Fruit fly (Drosophila melanogaster) whole organism, prepupa: ENCODE results near the gene Dph1.

Experiments
- Blimp-1 ChIP-seq: fragments of 200-800 bp; sonication (Bioruptor generic); optimal IDR thresholded peaks from 3 replicates; lab custom pipeline; 2017; ENCODE audit warnings: missing biosample characterization, missing genetic modification characterization, mild to moderate bottlenecking, moderate library complexity, missing genetic modification reagents
- CG10631 ChIP-seq: fragments of 200-800 bp; sonication (Bioruptor generic); optimal IDR thresholded peaks from 2 replicates; lab custom pipeline; 2016; ENCODE audit warnings: missing biosample characterization, missing genetic modification characterization
- CG11294 ChIP-seq: fragments of 200-800 bp; sonication (Bioruptor generic); IDR thresholded peaks from 2 replicates; pipeline ENCODE4 v1.3.6; 2022; ENCODE audit warnings: missing biosample characterization, missing genetic modification characterization
- CG11762 ChIP-seq: fragments of 200-800 bp; sonication (Bioruptor generic); optimal IDR thresholded peaks from 3 replicates; lab custom pipeline; 2016; ENCODE audit warnings: missing biosample characterization, missing genetic modification characterization; ENCODE audit not compliant: insufficient read depth
- CG11902 ChIP-seq: fragments of 200-800 bp; sonication (Bioruptor generic); optimal IDR thresholded peaks from 3 replicates; lab custom pipeline; 2016; ENCODE audit warnings: missing biosample characterization, missing genetic modification characterization
- CG15336 ChIP-seq: fragments of 200-800 bp; sonication (Bioruptor generic); IDR thresholded peaks from 2 replicates; pipeline ENCODE4 v1.3.6; 2022; ENCODE audit warnings: missing biosample characterization, missing genetic modification characterization
- CG1621 ChIP-seq: fragments of 200-800 bp; sonication (Bioruptor generic); optimal IDR thresholded peaks from 3 replicates; lab custom pipeline; 2018; ENCODE audit warnings: missing biosample characterization, mild to moderate bottlenecking, missing genetic modification characterization
- CG16779 ChIP-seq: fragments of 200-800 bp; sonication (Bioruptor generic); optimal IDR thresholded peaks from 3 replicates; lab custom pipeline; 2017; ENCODE audit warnings: missing biosample characterization, mild to moderate bottlenecking, missing genetic modification characterization
- CG3032 ChIP-seq: fragments of 200-800 bp; optimal IDR thresholded peaks from 2 replicates; lab custom pipeline; 2019; ENCODE audit warnings: missing biosample characterization, mild to moderate bottlenecking, missing genetic modification characterization, moderate library complexity
- CG4318 ChIP-seq: fragments of 200-800 bp; sonication (Bioruptor generic); optimal IDR thresholded peaks from 3 replicates; lab custom pipeline; 2017; ENCODE audit warnings: missing biosample characterization, mild to moderate bottlenecking, missing genetic modification characterization
- CG6163 ChIP-seq: fragments of 200-800 bp; sonication (Bioruptor generic); IDR thresholded peaks from 3 replicates; pipeline ENCODE4 v1.3.6; 2022; ENCODE audit warnings: missing biosample characterization, missing genetic modification characterization
- CG6276 ChIP-seq: fragments of 200-800 bp; sonication (Bioruptor generic); optimal IDR thresholded peaks from 2 replicates; lab custom pipeline; 2017; ENCODE audit warnings: missing biosample characterization, mild to moderate bottlenecking, missing genetic modification characterization
- CG6792 ChIP-seq: fragments of 200-800 bp; sonication (Bioruptor generic); optimal IDR thresholded peaks from 3 replicates; lab custom pipeline; 2016; ENCODE audit warnings: missing biosample characterization, missing genetic modification characterization
- CG6808 ChIP-seq: fragments of 200-800 bp; sonication (Bioruptor generic); optimal IDR thresholded peaks from 3 replicates; lab custom pipeline; 2017; ENCODE audit warnings: missing biosample characterization, missing genetic modification characterization, mild to moderate bottlenecking, moderate library complexity, missing genetic modification reagents
- CG6854 ChIP-seq: fragments of 200-800 bp; sonication (Bioruptor generic); optimal IDR thresholded peaks from 2 replicates; lab custom pipeline; 2017; ENCODE audit warnings: missing biosample characterization, mild to moderate bottlenecking, missing genetic modification characterization
- CG8319 ChIP-seq: fragments of 200-800 bp; sonication (Bioruptor generic); optimal IDR thresholded peaks from 3 replicates; lab custom pipeline; 2016; ENCODE audit warnings: missing biosample characterization, missing genetic modification characterization
- CG9139 ChIP-seq: fragments of 200-800 bp; sonication (Bioruptor generic); optimal IDR thresholded peaks from 3 replicates; lab custom pipeline; 2017; ENCODE audit warnings: missing biosample characterization, mild to moderate bottlenecking, missing genetic modification characterization
- Eip75B ChIP-seq: fragments of 200-800 bp; sonication (Bioruptor generic); optimal IDR thresholded peaks from 3 replicates; lab custom pipeline; 2016; ENCODE audit warnings: missing biosample characterization, missing genetic modification characterization
- Eip78C ChIP-seq: fragments of 200-800 bp; sonication (Bioruptor generic); peaks from one replicate; lab custom pipeline; 2016; ENCODE audit warnings: missing biosample characterization, missing genetic modification characterization
- Eip93F ChIP-seq: fragments of 200-800 bp; sonication (Bioruptor generic); optimal IDR thresholded peaks from 2 replicates; lab custom pipeline; 2016; ENCODE audit warnings: missing biosample characterization, mild to moderate bottlenecking, missing genetic modification characterization
- Hr38 ChIP-seq: sonication (Bioruptor generic); optimal IDR thresholded peaks from 2 replicates; lab custom pipeline; 2016; ENCODE audit warnings: missing biosample characterization, missing genetic modification characterization
- Hr4 ChIP-seq: fragments of 200-800 bp; sonication (Bioruptor generic); optimal IDR thresholded peaks from 3 replicates; lab custom pipeline; 2016; ENCODE audit warnings: missing biosample characterization, missing genetic modification characterization
- Lpt ChIP-seq: fragments of 200-800 bp; sonication (Bioruptor generic); optimal IDR thresholded peaks from 3 replicates; lab custom pipeline; 2016; ENCODE audit warnings: missing biosample characterization, missing genetic modification characterization
- OdsH ChIP-seq: fragments of 200-800 bp; sonication (Bioruptor generic); optimal IDR thresholded peaks from 3 replicates; lab custom pipeline; 2016; ENCODE audit warnings: missing biosample characterization, missing genetic modification characterization
- Smox ChIP-seq: fragments of 200-800 bp; sonication (Bioruptor generic); optimal IDR thresholded peaks from 3 replicates; lab custom pipeline; 2016; ENCODE audit warnings: missing biosample characterization, missing genetic modification characterization
- Sox102F ChIP-seq: fragments of 200-800 bp; sonication (Bioruptor generic); optimal IDR thresholded peaks from 2 replicates; lab custom pipeline; 2016; ENCODE audit warnings: missing biosample characterization, mild to moderate bottlenecking, missing genetic modification characterization
- Sox14 ChIP-seq: fragments of 200-800 bp; sonication (Bioruptor generic); optimal IDR thresholded peaks from 3 replicates; lab custom pipeline; 2016; ENCODE audit warnings: missing biosample characterization, missing genetic modification characterization
- Sox15 ChIP-seq: fragments of 200-800 bp; sonication (Bioruptor generic); optimal IDR thresholded peaks from 3 replicates; lab custom pipeline; 2016; ENCODE audit warnings: missing biosample characterization, missing genetic modification characterization
- acj6 ChIP-seq: fragments of 200-800 bp; sonication (Bioruptor generic); optimal IDR thresholded peaks from 3 replicates; lab custom pipeline; 2016; ENCODE audit warnings: missing biosample characterization, missing genetic modification characterization
- cyc ChIP-seq: fragments of 200-800 bp; sonication (Bioruptor generic); optimal IDR thresholded peaks from 3 replicates; lab custom pipeline; 2016; ENCODE audit warnings: missing biosample characterization, missing genetic modification characterization
- dac ChIP-seq: fragments of 200-800 bp; sonication (Bioruptor generic); optimal IDR thresholded peaks from 2 replicates; lab custom pipeline; 2017; ENCODE audit warnings: missing biosample characterization, mild to moderate bottlenecking, missing genetic modification characterization
- dsx ChIP-seq: fragments of 200-800 bp; optimal IDR thresholded peaks from 3 replicates; lab custom pipeline; 2019; ENCODE audit warnings: missing biosample characterization, mild to moderate bottlenecking, missing genetic modification characterization, moderate library complexity; ENCODE audit not compliant: poor library complexity, severe bottlenecking
- eg ChIP-seq: fragments of 200-800 bp; sonication (Bioruptor generic); IDR thresholded peaks from 3 replicates; pipeline ENCODE4 v1.3.6; 2022; ENCODE audit warnings: missing biosample characterization, missing genetic modification characterization
- fkh ChIP-seq: fragments of 200-800 bp; sonication (Bioruptor generic); optimal IDR thresholded peaks from 3 replicates; lab custom pipeline; 2017; ENCODE audit warnings: missing biosample characterization, mild to moderate bottlenecking, missing genetic modification characterization, moderate library complexity
- lz ChIP-seq: fragments of 200-800 bp; sonication (Bioruptor generic); optimal IDR thresholded peaks from 3 replicates; lab custom pipeline; 2016; ENCODE audit warnings: missing biosample characterization, missing genetic modification characterization
- net ChIP-seq: fragments of 200-800 bp; sonication (Bioruptor generic); optimal IDR thresholded peaks from 3 replicates; lab custom pipeline; 2016; ENCODE audit warnings: missing biosample characterization, missing genetic modification characterization
- pdm3 ChIP-seq: fragments of 200-800 bp; sonication (Bioruptor generic); optimal IDR thresholded peaks from 3 replicates; lab custom pipeline; 2016; ENCODE audit warnings: missing biosample characterization, missing genetic modification characterization
- spab ChIP-seq: fragments of 200-800 bp; sonication (Bioruptor generic); optimal IDR thresholded peaks from 2 replicates; lab custom pipeline; 2017; ENCODE audit warnings: missing biosample characterization, mild to moderate bottlenecking, missing genetic modification characterization, missing genetic modification reagents
- svp ChIP-seq: fragments of 200-800 bp; sonication (Bioruptor generic); peaks from one replicate; lab custom pipeline; 2016; ENCODE audit warnings: missing biosample characterization, missing genetic modification characterization
- topi ChIP-seq: fragments of 200-800 bp; sonication (Bioruptor generic); optimal IDR thresholded peaks from 3 replicates; lab custom pipeline; 2016; ENCODE audit warnings: missing biosample characterization, missing genetic modification characterization

Gene Dph1

dm6 chr3L:11701649-11702048 lies 4.9 kb upstream of the Dph1 start (continued):
- TF ChIP-seq CG3032 (no peak), CG6276 (GFP tag; lab: Kevin White, UChicago) (peak; percentile 70), net (GFP tag; lab: Kevin White, UChicago) (no peak)
- TF ChIP-seq, all 60 proteins: peak for 9

dm6 chr3L:11699163-11699562 lies 2.4 kb upstream of the Dph1 start, which contains the start of gene Dnai2:
Gene Dnai2, minus strand, starts transcription at chr3L:11699263.
- TF ChIP-seq topi (GFP tag; lab: Kevin White, UChicago): no peak
- TF ChIP-seq acj6 (GFP tag; lab: Kevin White, UChicago): no peak
- no peak for TF ChIP-seq spab (GFP tag; lab: Kevin White, UChicago)
- no peak for TF ChIP-seq net (GFP tag; lab: Kevin White, UChicago)
- TF ChIP-seq CG15336 (GFP tag; lab: Robert Waterston, UW): no peak
- TF ChIP-seq CG6276 (GFP tag; lab: Kevin White, UChicago): no peak
- TF ChIP-seq CG16779 (tag; lab: Kevin White, UChicago): no peak
- TF ChIP-seq lz (GFP tag; lab: Kevin White, UChicago): no peak

dm6 chr3L:11695827-11696226 lies 936 bp downstream of the Dph1 start:
- TF ChIP-seq CG11294 (GFP tag; lab: Robert Waterston, UW) (no peak), Eip78C (peak; percentile 19), Smox (no peak)

DNA sequence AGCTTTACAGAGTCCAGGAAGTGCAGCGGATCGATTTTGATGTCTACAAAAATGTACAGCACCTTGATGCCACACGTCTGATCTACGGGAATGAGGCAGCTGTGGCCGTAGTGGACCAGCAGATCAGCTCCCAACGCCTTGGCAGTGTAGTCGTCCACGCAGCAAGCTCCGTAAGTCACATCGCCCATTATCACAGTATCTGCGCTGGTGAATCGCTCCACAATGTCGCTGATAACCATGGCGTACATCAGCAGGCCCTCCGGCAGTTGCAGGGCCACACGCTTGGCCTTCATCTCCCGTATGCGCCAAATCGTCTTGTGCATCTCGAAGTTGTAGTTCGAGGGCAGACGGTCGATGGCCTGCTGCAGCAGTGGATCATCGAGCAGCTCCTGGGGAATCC lies 1.7 kb downstream of the Dph1 start:
- no peak for TF ChIP-seq Hr4 (GFP tag; lab: Kevin White, UChicago)
- TF ChIP-seq dac (GFP tag; lab: Kevin White, UChicago): no peak
- no peak for TF ChIP-seq topi (GFP tag; lab: Kevin White, UChicago)
- TF ChIP-seq cyc (GFP tag; lab: Kevin White, UChicago): no peak
- TF ChIP-seq pdm3 (GFP tag; lab: Kevin White, UChicago): no peak
- no peak for TF ChIP-seq CG6808 (GFP tag; lab: Kevin White, UChicago)
- no peak for TF ChIP-seq CG6854 (GFP tag; lab: Kevin White, UChicago)
- no peak for TF ChIP-seq Lpt (GFP tag; lab: Kevin White, UChicago)
- TF ChIP-seq OdsH (GFP tag; lab: Kevin White, UChicago): no peak
- TF ChIP-seq Eip75B (GFP tag; lab: Kevin White, UChicago): no peak
- TF ChIP-seq net (GFP tag; lab: Kevin White, UChicago): no peak
- TF ChIP-seq CG11762 (GFP tag; lab: Kevin White, UChicago): no peak

DNA sequence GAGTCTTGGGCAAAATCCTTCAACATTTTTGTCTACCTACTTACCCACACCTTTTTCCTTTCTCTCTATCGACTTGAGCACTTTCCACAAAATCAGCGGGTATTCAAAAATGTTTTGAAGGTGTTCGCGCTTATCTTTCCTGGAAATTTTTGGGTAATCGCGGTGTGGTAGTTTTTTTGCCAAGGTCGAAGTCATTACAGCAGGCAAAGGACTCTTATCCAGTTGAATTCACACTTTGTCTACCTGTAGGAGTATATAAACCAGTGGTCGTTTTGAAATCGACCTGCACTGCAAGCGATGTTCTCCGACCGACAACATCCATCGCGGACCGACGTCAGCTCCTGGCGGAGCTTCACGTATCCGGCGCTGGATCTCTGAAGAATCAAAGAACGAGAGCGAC lies 3.9 kb downstream of the Dph1 start:
- no peak for TF ChIP-seq CG10631 (GFP tag; lab: Kevin White, UChicago)
- no peak for TF ChIP-seq Sox102F (GFP tag; lab: Kevin White, UChicago)
- TF ChIP-seq Hr38: no peak
- no peak for TF ChIP-seq svp
- TF ChIP-seq CG1621 (tag; lab: Kevin White, UChicago): no peak
- TF ChIP-seq CG11902 (GFP tag; lab: Kevin White, UChicago): no peak
- TF ChIP-seq CG16779 (tag; lab: Kevin White, UChicago): no peak
- no peak for TF ChIP-seq cyc (GFP tag; lab: Kevin White, UChicago)
- no peak for TF ChIP-seq CG6276 (GFP tag; lab: Kevin White, UChicago)
- TF ChIP-seq CG6808 (GFP tag; lab: Kevin White, UChicago): no peak
- TF ChIP-seq, all 60 proteins: peak for 0

DNA sequence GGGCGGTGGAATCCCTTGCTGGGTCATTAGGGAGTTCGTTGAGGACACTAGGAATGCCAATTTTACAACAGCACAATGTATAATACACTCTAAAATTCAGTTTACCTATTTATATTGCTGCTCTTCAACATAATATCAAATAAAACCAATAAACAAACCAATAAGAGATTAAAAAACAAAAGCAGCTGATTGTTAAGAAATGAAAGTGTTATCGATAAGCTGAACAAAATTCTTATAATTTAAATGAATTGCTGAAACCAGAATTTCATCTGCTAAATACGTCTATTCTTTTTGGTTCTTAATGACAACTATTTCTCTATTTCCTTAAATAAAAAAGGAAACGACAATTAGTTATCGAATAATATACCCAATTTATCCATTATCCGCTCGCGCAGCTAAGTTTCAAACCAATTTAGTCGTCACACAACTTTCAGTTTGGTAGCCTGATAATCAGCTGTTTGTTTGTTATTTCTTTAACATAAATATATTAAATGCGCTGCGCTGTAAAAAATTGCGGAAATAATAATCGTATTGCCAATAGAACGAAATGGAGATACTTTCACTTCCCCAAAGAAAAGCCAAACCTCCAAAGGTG lies 5.5 kb downstream of the Dph1 start, which contains the start of the genes Pldn and CG14135:
Pldn (minus strand) TSS at position 197 of the 595 bp plus-strand sequence.
CG14135 (plus strand) TSS at position 369 of the 595 bp plus-strand sequence.
- TF ChIP-seq Blimp-1 (GFP tag; lab: Kevin White, UChicago): peak; percentile 38
- no peak for TF ChIP-seq Sox102F (GFP tag; lab: Kevin White, UChicago)
- no peak for TF ChIP-seq dsx (GFP tag; lab: Kevin White, UChicago)
- TF ChIP-seq CG8319 (GFP tag; lab: Kevin White, UChicago): no peak
- no peak for TF ChIP-seq Sox14 (GFP tag; lab: Kevin White, UChicago)
- no peak for TF ChIP-seq CG6163 (GFP tag; lab: Robert Waterston, UW)
- no peak for TF ChIP-seq Eip93F (GFP tag; lab: Kevin White, UChicago)
- TF ChIP-seq Hr4 (GFP tag; lab: Kevin White, UChicago): no peak
- no peak for TF ChIP-seq OdsH (GFP tag; lab: Kevin White, UChicago)
- no peak for TF ChIP-seq Hr38
- no peak for TF ChIP-seq CG9139 (GFP tag; lab: Kevin White, UChicago)
- TF ChIP-seq CG4318 (GFP tag; lab: Kevin White, UChicago): no peak
- no peak for TF ChIP-seq Smox
- peak; percentile 62 for TF ChIP-seq fkh
- no peak for TF ChIP-seq CG11762 (GFP tag; lab: Kevin White, UChicago)
- peak; percentile 2 for TF ChIP-seq CG3032
- no peak for TF ChIP-seq spab (GFP tag; lab: Kevin White, UChicago)
- TF ChIP-seq Sox15 (GFP tag; lab: Kevin White, UChicago): no peak
- TF ChIP-seq CG6792 (GFP tag; lab: Kevin White, UChicago): no peak
- no peak for TF ChIP-seq eg (GFP tag; lab: Robert Waterston, UW)
